Fruit fly (Drosophila melanogaster): Measurements from ENCODE around the gene spo.

DNA sequence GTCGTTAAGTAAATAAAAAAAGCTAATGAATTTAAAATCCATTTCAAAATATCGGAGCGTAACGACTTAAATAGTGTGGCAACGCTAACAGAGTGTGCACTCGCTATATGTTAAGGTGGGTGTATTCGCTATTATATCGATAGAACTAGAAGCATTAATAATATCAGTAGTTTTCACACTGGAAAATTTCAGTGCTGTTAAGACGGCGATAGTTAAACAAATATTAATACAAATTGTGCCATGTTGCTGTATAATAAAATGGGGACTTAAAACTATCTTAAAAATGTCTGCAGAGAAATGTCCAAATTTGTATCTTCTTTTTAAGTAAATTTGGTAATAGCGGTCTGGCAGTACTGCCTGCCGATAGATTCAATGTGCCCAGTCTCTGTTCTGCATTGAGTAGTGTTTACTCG, 9.1 kb downstream of the spo start:
- TF ChIP-seq CTCF (optimal IDR thresholded peaks at IDR 0.05) (peak in 1 of 2 experiments; percentile 56), CG8478 (optimal IDR thresholded peaks at IDR 0.05) (no peak)
